Worm (Caenorhabditis elegans): ENCODE data around the gene atic-1.
"Not testable (repeated sequence)": the region's sequence is repeated elsewhere in the genome, so short reads cannot be mapped to it uniquely, and the experiment has no call there.

DNA sequence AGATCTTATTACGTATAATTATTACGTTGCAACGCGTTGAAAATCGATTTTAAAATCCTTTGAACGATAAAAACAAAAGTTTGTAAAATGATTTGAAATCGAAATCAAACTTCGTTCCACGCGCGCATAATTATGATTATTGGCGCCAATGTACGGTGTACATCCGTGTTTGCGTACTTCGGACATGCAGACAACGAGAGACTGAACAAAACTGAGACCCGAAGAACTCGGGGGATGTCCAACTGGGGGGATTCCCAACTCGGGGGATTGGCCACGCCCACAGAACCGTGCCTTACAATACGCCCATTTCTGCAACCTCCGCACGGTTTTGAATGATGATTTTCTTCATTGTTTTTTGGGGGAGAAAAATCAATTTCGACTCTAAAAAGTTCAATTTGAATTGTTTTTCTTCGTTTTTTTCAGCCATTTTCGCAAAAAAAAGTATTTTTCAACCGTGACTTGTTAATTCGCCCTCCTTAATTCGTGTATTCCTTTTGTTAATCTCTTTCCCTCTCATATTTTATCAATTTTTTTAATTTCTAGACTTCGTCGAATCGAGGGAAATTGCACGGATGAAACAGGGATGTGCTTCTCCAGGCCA is 65.2 kb downstream of the atic-1 start, which contains the start of gene F20D12.12:
- TF ChIP-seq skn-1 (tag; optimal IDR thresholded peaks at IDR 0.05) = peak; percentile 45
- peak in 1 of 6 experiments; percentile 25 for TF ChIP-seq elt-3 (tag; optimal IDR thresholded peaks at IDR 0.05)
- TF ChIP-seq unc-62 (GFP tag; optimal IDR thresholded peaks at IDR 0.05); lin-39 (tag; optimal IDR thresholded peaks at IDR 0.05); snpc-4 (tag; optimal IDR thresholded peaks at IDR 0.05): not testable (repeated sequence)

All from whole organism, L1 larva.